Fruit fly (Drosophila melanogaster) whole organism, embryonic: ENCODE results near the gene Traf4.

ENCODE experiments used
- Ada2b ChIP-seq: fragments of 200-800 bp; sonication (Bioruptor generic); IDR thresholded peaks from 2 replicates; pipeline ENCODE4 v1.3.6; 2022; ENCODE audit warnings: missing biosample characterization, missing genetic modification characterization
- Aef1 ChIP-seq: fragments of 200-800 bp; sonication (Bioruptor generic); IDR thresholded peaks from 3 replicates; pipeline ENCODE4 v1.3.6; 2022; ENCODE audit warnings: missing biosample characterization, missing genetic modification characterization
- Bgb ChIP-seq: fragments of 200-800 bp; sonication (Bioruptor generic); IDR thresholded peaks from 2 replicates; pipeline ENCODE4 v1.3.6; 2022; ENCODE audit warnings: missing biosample characterization, missing genetic modification characterization; ENCODE audit not compliant: partially characterized antibody
- Blimp-1 ChIP-seq: fragments of 200-800 bp; sonication (Bioruptor generic); optimal IDR thresholded peaks from 3 replicates; lab custom pipeline; 2018; ENCODE audit warnings: missing biosample characterization, missing genetic modification characterization, mild to moderate bottlenecking, moderate library complexity, missing genetic modification reagents
- CG10147 ChIP-seq: fragments of 200-800 bp; sonication (Bioruptor generic); optimal IDR thresholded peaks from 2 replicates; lab custom pipeline; 2019; ENCODE audit warnings: missing biosample characterization, mild to moderate bottlenecking, missing genetic modification characterization, moderate library complexity
- CG10209 ChIP-seq: fragments of 200-800 bp; sonication (Bioruptor generic); optimal IDR thresholded peaks from 3 replicates; lab custom pipeline; 2017; ENCODE audit warnings: missing biosample characterization, mild to moderate bottlenecking, missing genetic modification characterization, missing genetic modification reagents
- CG10366 ChIP-seq: fragments of 200-800 bp; sonication (Bioruptor generic); IDR thresholded peaks from 2 replicates; pipeline ENCODE4 v1.3.6; 2022; ENCODE audit warnings: missing biosample characterization, missing genetic modification characterization
- CG11093 ChIP-seq: fragments of 200-800 bp; sonication (Bioruptor generic); IDR thresholded peaks from 3 replicates; pipeline ENCODE4 v1.3.6; 2022; ENCODE audit warnings: missing biosample characterization, missing genetic modification characterization
- CG13424 ChIP-seq: fragments of 200-800 bp; sonication (Bioruptor generic); optimal IDR thresholded peaks from 2 replicates; lab custom pipeline; 2019; ENCODE audit warnings: missing biosample characterization, mild to moderate bottlenecking, missing genetic modification characterization, moderate library complexity
- CG14965 ChIP-seq: fragments of 200-800 bp; sonication (Bioruptor generic); optimal IDR thresholded peaks from 2 replicates; lab custom pipeline; 2016; ENCODE audit warnings: missing biosample characterization, missing genetic modification characterization, borderline replicate concordance
- CG1603 ChIP-seq: fragments of 200-800 bp; sonication (Bioruptor generic); optimal IDR thresholded peaks from 2 replicates; lab custom pipeline; 2019; ENCODE audit warnings: missing biosample characterization, mild to moderate bottlenecking, missing genetic modification characterization, moderate library complexity
- CG2116 ChIP-seq: fragments of 200-800 bp; sonication (Bioruptor generic); optimal IDR thresholded peaks from 3 replicates; lab custom pipeline; 2018; ENCODE audit warnings: missing biosample characterization, mild to moderate bottlenecking, missing genetic modification characterization
- CG3838 ChIP-seq: fragments of 200-800 bp; sonication (Bioruptor generic); optimal IDR thresholded peaks from 3 replicates; lab custom pipeline; 2016; ENCODE audit warnings: missing biosample characterization, missing genetic modification characterization
- CG5245 ChIP-seq: fragments of 200-800 bp; sonication (Bioruptor generic); optimal IDR thresholded peaks from 3 replicates; lab custom pipeline; 2016; ENCODE audit warnings: missing biosample characterization, missing genetic modification characterization
- CG6854 ChIP-seq: fragments of 200-800 bp; sonication (Bioruptor generic); optimal IDR thresholded peaks from 3 replicates; lab custom pipeline; 2017; ENCODE audit warnings: missing biosample characterization, mild to moderate bottlenecking, missing genetic modification characterization
- CG7556 ChIP-seq: fragments of 200-800 bp; sonication (Bioruptor generic); optimal IDR thresholded peaks from 2 replicates; lab custom pipeline; 2017; ENCODE audit warnings: missing biosample characterization, mild to moderate bottlenecking, missing genetic modification characterization
- CG8290 ChIP-seq, 3 experiments: fragments of 200-800 bp; sonication (Bioruptor generic); optimal IDR thresholded peaks; 2 replicates each; lab custom pipeline; 2016 to 2019; ENCODE audit warnings: missing biosample characterization in 3 of 3, missing genetic modification characterization in 3 of 3, mild to moderate bottlenecking in 2 of 3, moderate library complexity in 1 of 3
- CG8388 ChIP-seq: fragments of 200-800 bp; sonication (Bioruptor generic); optimal IDR thresholded peaks from 2 replicates; lab custom pipeline; 2019; ENCODE audit warnings: missing biosample characterization, mild to moderate bottlenecking, missing genetic modification characterization, moderate library complexity
- CG8944 ChIP-seq: fragments of 200-800 bp; sonication (Bioruptor generic); optimal IDR thresholded peaks from 3 replicates; lab custom pipeline; 2016; ENCODE audit warnings: missing biosample characterization, missing genetic modification characterization
- CTCF ChIP-seq: fragments of 200-800 bp; sonication (Bioruptor generic); optimal IDR thresholded peaks from 2 replicates; lab custom pipeline; 2017; ENCODE audit warnings: missing biosample characterization, mild to moderate bottlenecking, missing genetic modification characterization, moderate library complexity
- E2f2 ChIP-seq: fragments of 200-800 bp; sonication (Bioruptor generic); IDR thresholded peaks from 2 replicates; pipeline ENCODE4 v1.3.6; 2022; ENCODE audit warnings: missing biosample characterization, missing genetic modification characterization
- ERR ChIP-seq: fragments of 200-800 bp; sonication (Bioruptor generic); optimal IDR thresholded peaks from 2 replicates; lab custom pipeline; 2016; ENCODE audit warnings: missing biosample characterization, missing genetic modification characterization
- Ets97D ChIP-seq: fragments of 200-800 bp; sonication (Bioruptor generic); optimal IDR thresholded peaks from 3 replicates; lab custom pipeline; 2016; ENCODE audit warnings: missing biosample characterization, missing genetic modification characterization
- Gsc ChIP-seq: fragments of 200-800 bp; sonication (Bioruptor generic); IDR thresholded peaks from 2 replicates; pipeline ENCODE4 v1.3.6; 2022; ENCODE audit warnings: missing biosample characterization, missing genetic modification characterization
- HHEX ChIP-seq: fragments of 200-800 bp; sonication (Bioruptor generic); optimal IDR thresholded peaks from 3 replicates; lab custom pipeline; 2017; ENCODE audit warnings: missing biosample characterization, mild to moderate bottlenecking, missing genetic modification characterization, missing genetic modification reagents
- Hr51 ChIP-seq, 2 experiments: fragments of 200-800 bp; sonication (Bioruptor generic); optimal IDR thresholded peaks; 2 replicates in 1 of 2; 3 replicates in 1 of 2; lab custom pipeline; 2016 to 2018; ENCODE audit warnings: missing biosample characterization in 2 of 2, missing genetic modification characterization in 2 of 2, mild to moderate bottlenecking in 1 of 2, moderate library complexity in 1 of 2
- Myb ChIP-seq: fragments of 200-800 bp; sonication (Bioruptor generic); optimal IDR thresholded peaks from 2 replicates; lab custom pipeline; 2016; ENCODE audit warnings: missing biosample characterization, missing genetic modification characterization
- Poxn ChIP-seq: fragments of 200-800 bp; sonication (Bioruptor generic); IDR thresholded peaks from 2 replicates; pipeline ENCODE4 v1.3.6; 2022; ENCODE audit warnings: missing biosample characterization, missing genetic modification characterization
- ac ChIP-seq: fragments of 200-800 bp; sonication (Bioruptor generic); optimal IDR thresholded peaks from 3 replicates; lab custom pipeline; 2017; ENCODE audit warnings: missing biosample characterization, mild to moderate bottlenecking, missing genetic modification characterization
- cato ChIP-seq: fragments of 200-800 bp; sonication (Bioruptor generic); optimal IDR thresholded peaks from 2 replicates; lab custom pipeline; 2016; ENCODE audit warnings: missing biosample characterization, missing genetic modification characterization, borderline replicate concordance
- crc ChIP-seq: fragments of 200-800 bp; sonication (Bioruptor generic); optimal IDR thresholded peaks from 2 replicates; lab custom pipeline; 2016; ENCODE audit warnings: missing biosample characterization, missing genetic modification characterization
- fru ChIP-seq: fragments of >200 bp; optimal IDR thresholded peaks from 2 replicates; lab custom pipeline; 2017
- ftz-f1 ChIP-seq: fragments of 200-800 bp; sonication (Bioruptor generic); optimal IDR thresholded peaks from 2 replicates; lab custom pipeline; 2016; ENCODE audit warnings: missing biosample characterization, missing genetic modification characterization
- gfzf ChIP-seq: fragments of 200-800 bp; sonication (Bioruptor generic); optimal IDR thresholded peaks from 2 replicates; lab custom pipeline; 2016; ENCODE audit warnings: missing biosample characterization, mild to moderate bottlenecking, missing genetic modification characterization, moderate library complexity
- gro ChIP-seq: fragments of 200-800 bp; sonication (Bioruptor generic); optimal IDR thresholded peaks from 2 replicates; lab custom pipeline; 2016; ENCODE audit warnings: missing biosample characterization, missing genetic modification characterization
- h ChIP-seq: fragments of >200 bp; optimal IDR thresholded peaks from 2 replicates; lab custom pipeline; 2017
- hth ChIP-seq: fragments of >200 bp; optimal IDR thresholded peaks from 2 replicates; lab custom pipeline; 2017; ENCODE audit warnings: inconsistent platforms
- ind ChIP-seq: fragments of 200-800 bp; sonication (Bioruptor generic); optimal IDR thresholded peaks from 3 replicates; lab custom pipeline; 2016; ENCODE audit warnings: missing biosample characterization, missing genetic modification characterization
- ken ChIP-seq: fragments of 200-800 bp; sonication (Bioruptor generic); IDR thresholded peaks from 3 replicates; pipeline ENCODE4 v1.3.6; 2022; ENCODE audit warnings: missing biosample characterization, missing genetic modification characterization
- maf-S ChIP-seq: fragments of 200-800 bp; sonication (Bioruptor generic); optimal IDR thresholded peaks from 2 replicates; lab custom pipeline; 2016; ENCODE audit warnings: missing biosample characterization, missing genetic modification characterization
- nerfin-1 ChIP-seq: fragments of 200-800 bp; sonication (Bioruptor generic); optimal IDR thresholded peaks from 3 replicates; lab custom pipeline; 2019; ENCODE audit warnings: missing biosample characterization, mild to moderate bottlenecking, missing genetic modification characterization, moderate library complexity
- org-1 ChIP-seq: fragments of 200-800 bp; sonication (Bioruptor generic); optimal IDR thresholded peaks from 2 replicates; lab custom pipeline; 2017; ENCODE audit warnings: missing biosample characterization, missing genetic modification characterization
- schlank ChIP-seq: fragments of 200-800 bp; sonication (Bioruptor generic); optimal IDR thresholded peaks from 2 replicates; lab custom pipeline; 2018; ENCODE audit warnings: missing biosample characterization, mild to moderate bottlenecking, missing genetic modification characterization
- sens-2 ChIP-seq: fragments of 200-800 bp; sonication (Bioruptor generic); IDR thresholded peaks from 2 replicates; pipeline ENCODE4 v1.3.6; 2022; ENCODE audit warnings: missing biosample characterization, missing genetic modification characterization
- sob ChIP-seq: fragments of 200-800 bp; sonication (Bioruptor generic); IDR thresholded peaks from 2 replicates; pipeline ENCODE4 v1.3.6; 2022; ENCODE audit warnings: missing biosample characterization, missing genetic modification characterization
- sqz ChIP-seq: fragments of 200-800 bp; sonication (Bioruptor generic); optimal IDR thresholded peaks from 3 replicates; lab custom pipeline; 2018; ENCODE audit warnings: missing biosample characterization, mild to moderate bottlenecking, missing genetic modification characterization
- stwl ChIP-seq: fragments of 200-800 bp; sonication (Bioruptor generic); optimal IDR thresholded peaks from 3 replicates; lab custom pipeline; 2018; ENCODE audit warnings: missing biosample characterization, mild to moderate bottlenecking, missing genetic modification characterization, moderate library complexity
- tup ChIP-seq: fragments of 200-800 bp; sonication (Bioruptor generic); optimal IDR thresholded peaks from 2 replicates; lab custom pipeline; 2016; ENCODE audit warnings: missing biosample characterization, mild to moderate bottlenecking, missing genetic modification characterization, moderate library complexity
- unpg ChIP-seq: fragments of 200-800 bp; sonication (Bioruptor generic); optimal IDR thresholded peaks from 3 replicates; lab custom pipeline; 2018; ENCODE audit warnings: missing biosample characterization, mild to moderate bottlenecking, missing genetic modification characterization, moderate library complexity
- vnd ChIP-seq: fragments of 200-800 bp; sonication (Bioruptor generic); IDR thresholded peaks from 3 replicates; pipeline ENCODE4 v1.3.6; 2022; ENCODE audit warnings: missing biosample characterization, missing genetic modification characterization; ENCODE audit not compliant: partially characterized antibody
- z ChIP-seq: fragments of 200-800 bp; sonication (Bioruptor generic); IDR thresholded peaks from 3 replicates; pipeline ENCODE4 v1.3.6; 2022; ENCODE audit warnings: missing biosample characterization, missing genetic modification characterization
- zen ChIP-seq: fragments of 200-800 bp; sonication (Bioruptor generic); optimal IDR thresholded peaks from 3 replicates; lab custom pipeline; 2018; ENCODE audit warnings: missing biosample characterization, mild to moderate bottlenecking, missing genetic modification characterization, moderate library complexity

The Traf4 gene

dm6 chr2L:4386926-4387550 is 25.3 kb downstream of the Traf4 start, which contains the start of gene Psf2 (continued):
- TF ChIP-seq CG8388, result no peak
- TF ChIP-seq stwl (tag; lab: Kevin White, UChicago), result peak; percentile 57
- TF ChIP-seq gfzf (GFP tag; lab: Kevin White, UChicago), result peak; percentile 52
- no peak for TF ChIP-seq org-1 (GFP tag; lab: Kevin White, UChicago)
- TF ChIP-seq E2f2 (GFP tag; lab: Robert Waterston, UW), result peak; percentile 71
- TF ChIP-seq Aef1, result no peak
- no peak for TF ChIP-seq ind (GFP tag; lab: Kevin White, UChicago)
- no peak for TF ChIP-seq Poxn (GFP tag; lab: Robert Waterston, UW)
- no peak for TF ChIP-seq CG5245 (GFP tag; lab: Kevin White, UChicago)
- TF ChIP-seq vnd (GFP tag; lab: Robert Waterston, UW), result peak; percentile 45; the same call in 2 of the 3 replicates
- no peak for TF ChIP-seq ERR (GFP tag; lab: Kevin White, UChicago)
- no peak for TF ChIP-seq CG14965
- no peak for TF ChIP-seq cato (GFP tag; lab: Kevin White, UChicago)
- no peak for TF ChIP-seq Ada2b (GFP tag; lab: Robert Waterston, UW)
- TF ChIP-seq CTCF (GFP tag; lab: Kevin White, UChicago), result no peak
- TF ChIP-seq Ets97D, result peak; percentile 71
- no peak for TF ChIP-seq CG8290 (GFP tag; optimal IDR thresholded peaks at IDR 0.05; lab: Kevin White, UChicago)
- TF ChIP-seq CG8290 (tag; optimal IDR thresholded peaks at IDR 0.05; lab: Kevin White, UChicago), result no peak
- TF ChIP-seq CG7556 (GFP tag; lab: Kevin White, UChicago), result no peak
- no peak for TF ChIP-seq ken (GFP tag; lab: Robert Waterston, UW)
- TF ChIP-seq nerfin-1 (tag; lab: Kevin White, UChicago), result no peak
- peak; percentile 1 for TF ChIP-seq CG8944 (GFP tag; lab: Kevin White, UChicago)
- TF ChIP-seq fru (lab: Kevin White, UChicago), result no peak
- no peak for TF ChIP-seq ftz-f1
- TF ChIP-seq maf-S (GFP tag; lab: Kevin White, UChicago), result no peak
- no peak for TF ChIP-seq HHEX (GFP tag; lab: Kevin White, UChicago)
- no peak for TF ChIP-seq Blimp-1
- no peak for TF ChIP-seq unpg (GFP tag; lab: Kevin White, UChicago)
- no peak for TF ChIP-seq h (lab: Kevin White, UChicago)
- no peak for TF ChIP-seq z
- TF ChIP-seq CG10209, result no peak
- TF ChIP-seq crc, result no peak
- peak; percentile 66 for TF ChIP-seq Bgb (GFP tag; lab: Robert Waterston, UW)
- TF ChIP-seq CG13424 (tag; lab: Kevin White, UChicago), result no peak
- TF ChIP-seq sqz (GFP tag; lab: Kevin White, UChicago), result no peak
- no peak for TF ChIP-seq hth (lab: Kevin White, UChicago)
- no peak for TF ChIP-seq CG6854 (GFP tag; lab: Kevin White, UChicago)
- peak; percentile 73 for TF ChIP-seq CG2116 (GFP tag; lab: Kevin White, UChicago)
- no peak for TF ChIP-seq sens-2
- peak; percentile 99 for TF ChIP-seq Myb (GFP tag; lab: Kevin White, UChicago)
- no peak for TF ChIP-seq gro (GFP tag; lab: Kevin White, UChicago)
- TF ChIP-seq ac (GFP tag; lab: Kevin White, UChicago), result no peak
- no peak for TF ChIP-seq CG10147 (GFP tag; lab: Kevin White, UChicago)
- TF ChIP-seq CG3838 (GFP tag; lab: Kevin White, UChicago), result no peak
- no peak for TF ChIP-seq sob (GFP tag; lab: Robert Waterston, UW)
- no peak for TF ChIP-seq Gsc
- no peak for TF ChIP-seq CG11093 (GFP tag; lab: Robert Waterston, UW)
- TF ChIP-seq CG10366 (GFP tag; lab: Robert Waterston, UW), result no peak
- TF ChIP-seq schlank (tag; lab: Kevin White, UChicago), result no peak
- peak; percentile 63 for TF ChIP-seq CG1603 (tag; lab: Kevin White, UChicago)
- no peak for TF ChIP-seq zen (tag; lab: Kevin White, UChicago)
- TF ChIP-seq tup (GFP tag; lab: Kevin White, UChicago), result no peak
- TF ChIP-seq Hr51 (GFP tag; optimal IDR thresholded peaks at IDR 0.05; lab: Kevin White, UChicago), result no peak
